Fruit fly (Drosophila melanogaster): Measurements from ENCODE around the gene GstD3.
A peak's percentile ranks its signal among the peaks of the same experiment; 100 is the strongest.

Gene GstD3

DNA sequence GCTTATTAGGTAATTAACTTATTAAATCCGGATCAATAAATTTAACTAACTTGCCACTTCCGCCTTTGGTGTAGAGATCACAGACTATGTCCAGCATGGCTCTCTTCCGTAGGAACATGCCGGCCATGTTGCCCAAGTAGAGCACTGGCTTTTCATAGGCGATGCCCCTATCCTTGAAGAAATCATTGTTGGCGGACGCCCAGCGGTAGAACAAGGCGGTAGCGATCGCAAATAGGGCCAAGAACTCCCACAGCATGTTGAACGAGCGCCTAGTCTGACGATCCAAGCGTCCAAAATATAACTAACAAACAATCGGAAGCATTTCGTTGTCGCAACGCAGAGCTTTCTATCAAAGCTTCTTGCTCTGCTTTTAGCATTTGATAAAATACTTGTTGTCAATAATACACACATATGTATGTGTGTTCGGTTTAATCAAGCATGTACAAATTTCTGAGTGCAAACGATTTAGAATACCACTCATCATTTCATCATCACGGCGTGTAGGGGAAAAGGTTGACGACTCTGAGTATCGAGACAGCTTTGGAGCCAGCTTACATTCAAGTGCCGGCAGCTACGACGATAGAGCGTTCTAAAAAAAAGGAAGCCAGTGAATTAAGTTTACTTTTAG is 25.9 kb downstream of the GstD3 start, which contains the start of gene Cyp9f3 (continued):
- TF ChIP-seq pho (GFP tag; optimal IDR thresholded peaks at IDR 0.05) (no peak), wdn (GFP tag; IDR thresholded peaks at IDR 0.05) (no peak), CG18011 (GFP tag; optimal IDR thresholded peaks at IDR 0.05) (peak; percentile 9), CG13894 (tag; optimal IDR thresholded peaks at IDR 0.05) (no peak), sug (tag; optimal IDR thresholded peaks at IDR 0.05) (peak; percentile 2)

DNA sequence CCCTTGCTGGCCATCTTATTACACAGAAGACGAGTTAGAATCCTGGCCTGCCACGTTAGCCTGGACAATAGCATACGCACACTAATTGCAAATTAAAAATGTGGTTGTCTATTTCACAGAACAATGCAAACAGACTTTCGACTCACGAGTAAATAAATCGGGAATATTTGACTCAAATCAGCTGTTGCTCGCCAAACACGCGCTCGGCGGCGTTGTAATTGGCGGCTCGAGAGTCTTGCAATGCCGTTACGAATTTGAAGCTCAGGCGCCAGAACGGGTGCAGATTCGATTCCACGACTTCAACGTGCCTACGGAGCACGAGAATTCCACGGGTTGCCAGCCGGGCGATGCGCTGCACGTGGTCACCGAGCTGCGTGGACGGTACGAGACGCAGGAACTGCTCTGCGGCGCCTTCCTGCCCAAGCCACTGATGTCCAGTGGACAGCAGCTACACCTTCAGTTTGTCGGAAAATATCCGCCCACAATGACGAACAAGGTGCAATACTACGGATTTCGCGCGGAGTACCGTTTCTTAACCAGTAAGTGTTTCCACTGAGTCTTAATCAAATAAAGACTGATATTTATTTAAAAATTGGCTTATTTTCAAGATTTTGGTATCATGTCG is 28.9 kb downstream of the GstD3 start, which contains the start of gene DNAlig3:
TSS of gene DNAlig3 (minus strand) at position 168 of the 625 bp plus-strand sequence.
- TF ChIP-seq Trl (optimal IDR thresholded peaks at IDR 0.05) = no peak
- TF ChIP-seq Trl (GFP tag; optimal IDR thresholded peaks at IDR 0.05) = no peak
- TF ChIP-seq stwl (tag; optimal IDR thresholded peaks at IDR 0.05) = peak; percentile 64
- TF ChIP-seq tx (GFP tag; optimal IDR thresholded peaks at IDR 0.05) = no peak
- TF ChIP-seq amos (GFP tag; IDR thresholded peaks at IDR 0.05; ENCODE audit: partially characterized antibody) = peak; percentile 52; the same call in 1 of the 2 replicates
- no peak for TF ChIP-seq pho (GFP tag; optimal IDR thresholded peaks at IDR 0.05)
- TF ChIP-seq CG14050 (GFP tag; IDR thresholded peaks at IDR 0.05) = no peak
- no peak for TF ChIP-seq Hr3 (GFP tag; optimal IDR thresholded peaks at IDR 0.05)
- no peak for TF ChIP-seq disco-r (GFP tag; optimal IDR thresholded peaks at IDR 0.05)
- TF ChIP-seq Xrp1 (GFP tag; IDR thresholded peaks at IDR 0.05) = no peak
- no peak for TF ChIP-seq CG12659 (GFP tag; optimal IDR thresholded peaks at IDR 0.05)
- no peak for TF ChIP-seq ato (GFP tag; IDR thresholded peaks at IDR 0.05; ENCODE audit: partially characterized antibody)
- TF ChIP-seq bab2 (GFP tag; optimal IDR thresholded peaks at IDR 0.05) = no peak
- peak; percentile 89 for TF ChIP-seq E2f2 (GFP tag; IDR thresholded peaks at IDR 0.05)
- peak; percentile 77 for TF ChIP-seq CG17186 (GFP tag; optimal IDR thresholded peaks at IDR 0.05)
- 0 out of 2 replicates have a peak, but pooled peaks have one; percentile 25 for TF ChIP-seq tna (GFP tag; IDR thresholded peaks at IDR 0.05; ENCODE audit: partially characterized antibody)
- no peak for TF ChIP-seq PHDP (tag; optimal IDR thresholded peaks at IDR 0.05)
- TF ChIP-seq CG3726 (GFP tag; IDR thresholded peaks at IDR 0.05) = no peak
- no peak for TF ChIP-seq CG1233 (GFP tag; optimal IDR thresholded peaks at IDR 0.05)
- TF ChIP-seq sens (GFP tag) = peak; percentile 32
- no peak for TF ChIP-seq dpn (GFP tag; optimal IDR thresholded peaks at IDR 0.05)
- TF ChIP-seq HLH3B (GFP tag; IDR thresholded peaks at IDR 0.05) = no peak
- no peak for TF ChIP-seq CG10565 (GFP tag; optimal IDR thresholded peaks at IDR 0.05)
- TF ChIP-seq MESR4 (GFP tag; optimal IDR thresholded peaks at IDR 0.05) = peak; percentile 23
- TF ChIP-seq jing (GFP tag; optimal IDR thresholded peaks at IDR 0.05) = no peak
- TF ChIP-seq Chrac-16 (GFP tag; optimal IDR thresholded peaks at IDR 0.05) = no peak
- no peak for TF ChIP-seq Antp (GFP tag; optimal IDR thresholded peaks at IDR 0.05)
- no peak for TF ChIP-seq otp (GFP tag; IDR thresholded peaks at IDR 0.05)
- no peak for TF ChIP-seq CG12155 (GFP tag; optimal IDR thresholded peaks at IDR 0.05)
- no peak for TF ChIP-seq lab (GFP tag; optimal IDR thresholded peaks at IDR 0.05)
- TF ChIP-seq CG4617 (GFP tag; optimal IDR thresholded peaks at IDR 0.05; ENCODE audit: borderline replicate concordance) = peak; percentile 2
- peak; percentile 83 for TF ChIP-seq CG12769 (tag; optimal IDR thresholded peaks at IDR 0.05)
- TF ChIP-seq gro (GFP tag; optimal IDR thresholded peaks at IDR 0.05) = no peak
- TF ChIP-seq fd3F (GFP tag; optimal IDR thresholded peaks at IDR 0.05) = no peak
- TF ChIP-seq dan (GFP tag; IDR thresholded peaks at IDR 0.05) = no peak
- TF ChIP-seq sens-2 (GFP tag; IDR thresholded peaks at IDR 0.05) = no peak
- no peak for TF ChIP-seq CG12236 (GFP tag; optimal IDR thresholded peaks at IDR 0.05)
- no peak for TF ChIP-seq gem (tag; optimal IDR thresholded peaks at IDR 0.05)
- TF ChIP-seq bigmax (GFP tag; optimal IDR thresholded peaks at IDR 0.05) = peak; percentile 8
- TF ChIP-seq ftz-f1 (GFP tag; optimal IDR thresholded peaks at IDR 0.05) = no peak
- peak; percentile 25; the same call in 1 of the 2 replicates for TF ChIP-seq inv (GFP tag; IDR thresholded peaks at IDR 0.05; ENCODE audit: partially characterized antibody)
- TF ChIP-seq wek (GFP tag; optimal IDR thresholded peaks at IDR 0.05) = no peak
- TF ChIP-seq tgo (GFP tag; IDR thresholded peaks at IDR 0.05) = no peak
- no peak for TF ChIP-seq Hr39 (optimal IDR thresholded peaks at IDR 0.05)
